Worm (Caenorhabditis elegans): ENCODE measurements around the gene str-48.

str-48 gene

DNA sequence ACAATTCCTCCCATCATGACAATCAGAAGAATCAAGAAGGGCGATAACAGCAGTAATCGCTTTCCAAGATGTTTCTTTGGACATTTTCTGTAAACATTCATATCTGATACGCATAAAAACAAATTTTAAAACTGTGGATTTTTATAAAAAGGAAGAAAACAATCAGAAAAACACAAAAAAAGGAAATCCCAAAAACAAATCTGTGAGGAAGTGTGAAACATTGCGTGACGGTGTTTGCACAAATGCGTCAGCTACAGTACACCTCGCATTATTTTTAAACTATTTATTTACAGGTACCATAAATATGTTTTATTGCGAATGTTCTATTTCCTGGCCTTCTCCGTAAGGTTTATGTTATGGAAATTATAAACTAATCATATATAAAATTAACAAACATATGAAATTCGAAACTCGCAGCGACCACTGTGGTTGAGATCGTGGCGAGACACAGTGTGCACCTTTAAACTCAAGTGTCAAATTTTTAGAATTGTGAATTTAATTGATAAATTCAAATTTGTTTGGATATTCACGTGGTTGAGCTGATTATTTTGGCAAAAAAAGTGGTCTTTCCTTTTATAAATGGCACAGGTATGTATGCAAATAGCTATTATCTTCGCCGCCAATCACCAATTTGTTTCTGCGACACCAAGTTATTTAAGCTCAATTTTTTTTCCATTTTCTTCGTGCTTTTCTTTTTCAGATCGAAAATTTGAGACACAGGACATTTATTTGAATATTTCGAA lies at the start of gene str-48, which contains the start of gene C34D4.10:
Gene str-48 (plus strand): TSS at position 693 of the 743 bp plus-strand sequence.
Gene C34D4.10 (minus strand): TSS at position 101 of the 743 bp plus-strand sequence.
- no peak for TF ChIP-seq unc-62 (GFP tag; optimal IDR thresholded peaks at IDR 0.05)

DNA sequence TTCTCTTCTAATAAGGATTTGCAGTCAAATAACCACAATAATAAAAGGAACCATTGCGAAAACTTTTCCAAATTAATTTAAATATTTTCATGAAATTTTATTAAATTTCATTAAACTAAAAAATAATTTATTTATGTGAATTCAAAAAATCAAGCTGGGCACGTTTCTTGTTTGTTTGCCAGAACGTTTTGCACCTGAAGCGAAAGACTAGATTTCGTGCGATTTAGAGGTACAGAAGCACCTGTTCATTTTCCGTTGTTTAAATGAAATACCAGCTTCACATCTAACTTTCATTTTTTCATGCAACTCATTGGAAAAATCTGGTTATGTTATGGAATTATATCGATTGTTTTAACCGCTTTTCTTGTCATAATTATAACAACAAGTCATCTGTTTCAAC lies 49.7 kb upstream of the str-48 start, which contains the start of gene srg-48:
Gene srg-48 (plus strand): TSS at position 301 of the 400 bp plus-strand sequence.
- TF ChIP-seq unc-62 (GFP tag; optimal IDR thresholded peaks at IDR 0.05) = no peak

DNA sequence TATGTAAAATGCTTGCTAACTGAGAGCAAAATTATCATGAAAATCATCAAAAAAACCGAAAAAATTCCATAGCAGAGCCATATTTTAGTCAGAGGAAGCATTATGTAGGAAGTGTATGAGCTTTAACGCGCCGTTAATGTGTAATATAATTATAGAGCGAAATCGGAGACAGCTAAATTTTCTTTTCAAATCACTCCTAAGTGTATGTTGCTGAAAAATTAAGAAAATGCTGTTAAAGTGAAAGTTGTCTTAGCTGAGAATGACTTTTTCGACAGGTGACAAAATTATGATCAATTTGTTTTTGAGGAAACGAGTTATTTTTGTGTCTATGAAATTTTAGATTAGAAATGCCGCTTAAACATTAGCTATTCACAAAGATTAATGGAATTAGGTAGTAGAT lies 46.7 kb upstream of the str-48 start, which contains the start of gene srg-50:
Gene srg-50 (minus strand): TSS at position 101 of the 400 bp plus-strand sequence.
- TF ChIP-seq unc-62 (GFP tag; optimal IDR thresholded peaks at IDR 0.05) = no peak

DNA sequence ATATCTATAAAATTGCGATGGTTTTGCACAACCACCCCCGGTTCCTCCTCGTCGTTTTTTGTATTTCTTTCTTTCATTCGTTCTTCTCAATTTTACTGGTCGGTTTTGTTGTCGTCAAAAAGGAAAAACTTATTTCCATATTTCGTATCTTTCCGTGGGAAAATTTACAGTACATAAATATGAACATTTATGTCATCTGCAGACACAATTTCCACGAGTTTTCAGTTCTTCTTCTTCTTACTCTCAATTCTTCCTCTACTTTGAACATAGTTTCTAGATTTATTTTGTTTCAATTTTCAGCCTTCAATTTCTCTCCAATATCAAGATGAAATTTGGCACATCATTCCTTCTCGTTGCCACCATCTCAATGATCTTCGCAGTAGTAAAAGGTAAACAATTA lies 40.6 kb upstream of the str-48 start, which contains the start of gene Y43B11AR.1:
Gene Y43B11AR.1 (plus strand): TSS at position 301 of the 400 bp plus-strand sequence.
- TF ChIP-seq unc-62 (GFP tag; optimal IDR thresholded peaks at IDR 0.05) = no peak

ce11 chrIV:7083382-7083784 lies 38.4 kb upstream of the str-48 start, which contains the start of gene Y43B11AR.3:
TSS of gene Y43B11AR.3 (minus strand) at chrIV:7083716.
- no peak for TF ChIP-seq unc-62 (GFP tag; optimal IDR thresholded peaks at IDR 0.05)

- no peak for TF ChIP-seq unc-62 (GFP tag; optimal IDR thresholded peaks at IDR 0.05)
Measured at ce11 chrIV:7083976-7084375, 37.8 kb upstream of the str-48 start.

DNA sequence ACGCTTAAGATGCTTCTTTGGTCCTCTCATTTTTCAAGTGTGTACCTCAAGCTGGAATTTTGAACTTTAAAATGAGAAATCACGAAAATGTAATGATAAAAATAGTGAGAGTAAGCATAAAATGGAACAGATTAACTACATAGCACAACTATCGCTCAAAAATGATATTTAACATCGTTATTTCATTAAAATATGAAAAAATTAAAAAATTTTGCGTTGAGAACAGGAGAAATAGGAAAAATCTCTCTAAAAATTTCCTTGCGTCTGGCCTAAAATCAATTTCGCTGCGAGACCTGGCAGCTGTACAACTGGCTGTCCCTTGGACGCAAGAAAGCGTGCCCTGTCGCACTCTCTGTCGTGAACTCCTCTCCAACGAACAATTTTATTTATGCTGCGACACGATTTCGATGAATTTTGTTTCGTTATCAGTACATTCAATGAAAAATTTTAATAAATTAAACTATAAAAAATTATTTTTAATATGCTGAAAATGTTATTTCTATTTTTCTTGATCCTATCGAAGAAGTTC lies 37.1 kb upstream of the str-48 start, which contains the start of gene rps-4:
Gene rps-4 (minus strand): TSS at position 51 of the 529 bp plus-strand sequence.
- no peak for TF ChIP-seq unc-62 (GFP tag; optimal IDR thresholded peaks at IDR 0.05)

DNA sequence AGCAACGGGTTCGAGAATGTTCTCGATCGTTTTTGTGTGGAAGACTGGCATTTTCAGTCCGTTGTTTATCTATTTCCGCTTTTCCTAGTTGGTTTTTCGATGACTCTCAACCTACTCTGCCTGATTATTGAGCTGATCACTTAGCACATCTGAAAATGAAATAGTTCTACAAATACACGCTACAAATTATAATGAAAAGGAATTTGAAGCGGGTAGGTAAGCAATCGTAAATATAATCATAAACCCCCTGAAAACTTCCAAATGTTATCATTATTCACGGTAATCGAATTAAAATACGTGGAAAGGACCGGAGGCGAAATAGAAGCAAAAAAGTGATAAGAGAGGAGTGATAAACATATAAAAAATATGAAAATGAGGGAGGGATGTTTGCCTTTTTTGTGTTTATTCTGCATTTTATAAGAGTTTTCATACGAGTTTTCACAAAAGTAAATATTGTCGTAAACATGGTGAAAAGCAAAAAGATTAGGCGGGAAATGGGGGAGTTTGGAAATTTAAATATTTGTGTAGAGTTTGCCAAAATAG lies 27.5 kb upstream of the str-48 start, which contains the start of gene deb-1:
Gene deb-1 (minus strand): TSS at position 51 of the 543 bp plus-strand sequence.
- no peak for TF ChIP-seq unc-62 (GFP tag; optimal IDR thresholded peaks at IDR 0.05)

ce11 chrIV:7095396-7095964 lies 26.3 kb upstream of the str-48 start:
- TF ChIP-seq unc-62 (GFP tag; optimal IDR thresholded peaks at IDR 0.05) = no peak

DNA sequence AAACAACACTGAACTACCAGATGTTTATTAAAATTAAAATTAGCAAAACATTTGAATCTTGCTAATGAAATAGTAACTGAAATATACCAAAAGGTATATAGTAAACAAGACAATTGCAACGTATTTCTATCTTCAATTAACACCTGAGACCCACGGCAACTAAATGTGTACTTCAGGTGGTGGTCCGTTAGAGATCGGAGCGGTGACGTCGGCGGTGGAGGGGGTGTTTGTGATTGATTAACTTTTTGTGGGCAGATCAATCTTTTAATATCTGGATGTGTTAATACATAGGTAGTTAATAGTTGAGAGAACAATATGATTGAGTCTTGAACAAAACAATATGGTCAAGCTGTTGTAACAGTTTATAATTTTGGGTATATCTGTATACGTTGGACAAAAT lies 25.7 kb upstream of the str-48 start:
- no peak for TF ChIP-seq unc-62 (GFP tag; optimal IDR thresholded peaks at IDR 0.05)

- TF ChIP-seq unc-62 (GFP tag; optimal IDR thresholded peaks at IDR 0.05) = no peak
Measured at ce11 chrIV:7097450-7097849, 24.4 kb upstream of the str-48 start.

- no peak for TF ChIP-seq unc-62 (GFP tag; optimal IDR thresholded peaks at IDR 0.05)
Measured at ce11 chrIV:7098509-7099065, 23.2 kb upstream of the str-48 start, which contains the start of gene ZC477.4. TSS of gene ZC477.4 (minus strand) at chrIV:7098784.

DNA sequence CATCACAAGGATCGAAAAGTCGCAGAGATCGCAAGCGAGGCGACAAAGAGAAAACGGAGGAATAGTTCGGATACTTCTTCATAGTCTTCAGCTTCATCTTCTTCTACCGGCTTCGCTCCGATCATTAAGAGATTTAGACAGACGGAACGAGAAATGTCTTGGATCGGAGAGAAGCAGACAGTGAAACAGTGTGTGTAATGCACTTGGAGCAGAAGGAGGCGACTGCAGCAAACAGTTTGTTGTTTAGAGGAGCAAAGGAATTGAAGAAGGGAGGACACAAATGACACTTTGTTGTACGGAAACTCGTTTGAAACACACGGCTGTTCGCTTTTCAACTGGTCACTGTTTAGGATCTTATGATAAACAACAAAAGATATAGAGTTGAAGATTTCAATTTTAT lies 22.4 kb upstream of the str-48 start:
- TF ChIP-seq unc-62 (GFP tag; optimal IDR thresholded peaks at IDR 0.05) = no peak

ce11 chrIV:7103211-7103679 lies 18.6 kb upstream of the str-48 start, which contains the start of the genes rde-8 and ZC477.3:
TSS of gene rde-8 (minus strand) at chrIV:7103261.
TSS of gene ZC477.3 (plus strand) at chrIV:7103492.
- no peak for TF ChIP-seq unc-62 (GFP tag; optimal IDR thresholded peaks at IDR 0.05)

DNA sequence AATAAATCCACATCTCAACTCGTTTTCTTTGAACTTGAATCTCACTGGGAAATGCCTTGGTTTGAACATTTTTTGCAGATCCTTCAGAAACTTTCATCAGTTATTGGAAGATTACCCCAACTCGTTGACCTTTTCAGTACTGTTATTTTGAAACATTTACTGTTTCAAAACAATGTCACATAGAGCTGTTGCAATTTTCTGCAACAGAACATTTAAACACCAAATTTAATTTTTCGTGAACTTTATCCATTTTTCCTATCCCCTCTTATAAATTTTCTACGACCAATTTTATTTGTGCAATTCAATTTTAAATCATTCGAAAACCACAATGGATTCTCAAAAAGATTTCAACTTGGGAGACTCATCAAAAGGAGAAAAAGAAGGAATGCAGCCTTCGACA lies 13.9 kb upstream of the str-48 start, which contains the start of gene ZC477.2:
Gene ZC477.2 (plus strand): TSS at position 301 of the 400 bp plus-strand sequence.
- no peak for TF ChIP-seq unc-62 (GFP tag; optimal IDR thresholded peaks at IDR 0.05)
